Worm (Caenorhabditis elegans) whole organism, L4 larva: ENCODE results near the gene nspc-13.

Experiments used
- dmd-6 ChIP-seq: fragments of 200-800 bp; sonication (Bioruptor generic); IDR thresholded peaks from 2 replicates; pipeline ENCODE4 v1.3.6; 2022; ENCODE audit warnings: missing genetic modification reagents, missing genetic modification characterization, missing compliant biosample characterization
- dve-1 ChIP-seq: sonication (generic microtip); optimal IDR thresholded peaks from 2 replicates; lab custom pipeline; 2017; ENCODE audit warnings: antibody characterized with exemption, mild to moderate bottlenecking, missing genetic modification characterization, missing compliant biosample characterization; ENCODE audit not compliant: insufficient read depth
- fkh-10 ChIP-seq: fragments of 150-350 bp; optimal IDR thresholded peaks from 2 replicates; lab custom pipeline; 2014; ENCODE audit warnings: missing biosample characterization, missing genetic modification reagents, missing genetic modification characterization
- nhr-42 ChIP-seq: fragments of 200-800 bp; sonication (Bioruptor generic); IDR thresholded peaks from 2 replicates; pipeline ENCODE4 v1.3.6; 2022; ENCODE audit warnings: missing genetic modification characterization, missing compliant biosample characterization
- unc-62 ChIP-seq, 3 experiments: fragments of 150-350 bp in 1 of 3; sonication (generic microtip); optimal IDR thresholded peaks in 2 of 3; peaks in 1 of 3; 1 replicate in 1 of 3; 2 replicates in 2 of 3; lab custom pipeline; 2014 to 2017; ENCODE audit warnings: missing biosample characterization in 3 of 3, missing genetic modification characterization in 3 of 3, missing genetic modification reagents in 3 of 3, missing genotype in 1 of 3

ce11 chrX:12406037-12406436 lies 48.8 kb downstream of the nspc-13 start:
- no peak for TF ChIP-seq fkh-10 (GFP tag; lab: Kevin White, UChicago)
- no peak for TF ChIP-seq dmd-6 (GFP tag; lab: Robert Waterston, UW)
- TF ChIP-seq nhr-42 (GFP tag; lab: Robert Waterston, UW) = no peak
- no peak for TF ChIP-seq dve-1 (tag; lab: Kevin White, UChicago)
- TF ChIP-seq unc-62 (GFP tag; optimal IDR thresholded peaks at IDR 0.05 in 1 of 2; lab: Kevin White, UChicago) = no peak
- TF ChIP-seq unc-62 (tag; optimal IDR thresholded peaks at IDR 0.05; lab: Kevin White, UChicago) = no peak
